Fruit fly (Drosophila melanogaster) whole organism, prepupa: ENCODE data around the gene CG42246.

ENCODE experiments used
- CG10631 ChIP-seq: fragments of 200-800 bp; sonication (Bioruptor generic); optimal IDR thresholded peaks from 2 replicates; lab custom pipeline; 2016; ENCODE audit warnings: missing biosample characterization, missing genetic modification characterization
- CG11762 ChIP-seq: fragments of 200-800 bp; sonication (Bioruptor generic); optimal IDR thresholded peaks from 3 replicates; lab custom pipeline; 2016; ENCODE audit warnings: missing biosample characterization, missing genetic modification characterization; ENCODE audit not compliant: insufficient read depth
- CG11902 ChIP-seq: fragments of 200-800 bp; sonication (Bioruptor generic); optimal IDR thresholded peaks from 3 replicates; lab custom pipeline; 2016; ENCODE audit warnings: missing biosample characterization, missing genetic modification characterization
- CG15336 ChIP-seq: fragments of 200-800 bp; sonication (Bioruptor generic); IDR thresholded peaks from 2 replicates; pipeline ENCODE4 v1.3.6; 2022; ENCODE audit warnings: missing biosample characterization, missing genetic modification characterization
- CG1621 ChIP-seq: fragments of 200-800 bp; sonication (Bioruptor generic); optimal IDR thresholded peaks from 3 replicates; lab custom pipeline; 2018; ENCODE audit warnings: missing biosample characterization, mild to moderate bottlenecking, missing genetic modification characterization
- CG4318 ChIP-seq: fragments of 200-800 bp; sonication (Bioruptor generic); optimal IDR thresholded peaks from 3 replicates; lab custom pipeline; 2017; ENCODE audit warnings: missing biosample characterization, mild to moderate bottlenecking, missing genetic modification characterization
- CG6163 ChIP-seq: fragments of 200-800 bp; sonication (Bioruptor generic); IDR thresholded peaks from 3 replicates; pipeline ENCODE4 v1.3.6; 2022; ENCODE audit warnings: missing biosample characterization, missing genetic modification characterization
- CG6276 ChIP-seq: fragments of 200-800 bp; sonication (Bioruptor generic); optimal IDR thresholded peaks from 2 replicates; lab custom pipeline; 2017; ENCODE audit warnings: missing biosample characterization, mild to moderate bottlenecking, missing genetic modification characterization
- CG6792 ChIP-seq: fragments of 200-800 bp; sonication (Bioruptor generic); optimal IDR thresholded peaks from 3 replicates; lab custom pipeline; 2016; ENCODE audit warnings: missing biosample characterization, missing genetic modification characterization
- CG6854 ChIP-seq: fragments of 200-800 bp; sonication (Bioruptor generic); optimal IDR thresholded peaks from 2 replicates; lab custom pipeline; 2017; ENCODE audit warnings: missing biosample characterization, mild to moderate bottlenecking, missing genetic modification characterization
- CG7368 ChIP-seq: fragments of 200-800 bp; sonication (Bioruptor generic); optimal IDR thresholded peaks from 3 replicates; lab custom pipeline; 2016; ENCODE audit warnings: missing biosample characterization, missing genetic modification characterization
- CG8319 ChIP-seq: fragments of 200-800 bp; sonication (Bioruptor generic); optimal IDR thresholded peaks from 3 replicates; lab custom pipeline; 2016; ENCODE audit warnings: missing biosample characterization, missing genetic modification characterization
- CG8632 ChIP-seq: fragments of 200-800 bp; sonication (Bioruptor generic); optimal IDR thresholded peaks from 3 replicates; lab custom pipeline; 2016; ENCODE audit warnings: missing biosample characterization, missing genetic modification characterization
- Eip75B ChIP-seq: fragments of 200-800 bp; sonication (Bioruptor generic); optimal IDR thresholded peaks from 3 replicates; lab custom pipeline; 2016; ENCODE audit warnings: missing biosample characterization, missing genetic modification characterization
- Eip78C ChIP-seq: fragments of 200-800 bp; sonication (Bioruptor generic); peaks from one replicate; lab custom pipeline; 2016; ENCODE audit warnings: missing biosample characterization, missing genetic modification characterization
- Eip93F ChIP-seq: fragments of 200-800 bp; sonication (Bioruptor generic); optimal IDR thresholded peaks from 2 replicates; lab custom pipeline; 2016; ENCODE audit warnings: missing biosample characterization, mild to moderate bottlenecking, missing genetic modification characterization
- Ets96B ChIP-seq: fragments of 200-800 bp; optimal IDR thresholded peaks from 2 replicates; lab custom pipeline; 2019; ENCODE audit warnings: missing biosample characterization, mild to moderate bottlenecking, missing genetic modification characterization, moderate library complexity
- Hr38 ChIP-seq: sonication (Bioruptor generic); optimal IDR thresholded peaks from 2 replicates; lab custom pipeline; 2016; ENCODE audit warnings: missing biosample characterization, missing genetic modification characterization
- Hr39 ChIP-seq: fragments of 200-800 bp; sonication (Bioruptor generic); optimal IDR thresholded peaks from 2 replicates; lab custom pipeline; 2016; ENCODE audit warnings: missing biosample characterization, missing genetic modification characterization
- Lpt ChIP-seq: fragments of 200-800 bp; sonication (Bioruptor generic); optimal IDR thresholded peaks from 3 replicates; lab custom pipeline; 2016; ENCODE audit warnings: missing biosample characterization, missing genetic modification characterization
- OdsH ChIP-seq: fragments of 200-800 bp; sonication (Bioruptor generic); optimal IDR thresholded peaks from 3 replicates; lab custom pipeline; 2016; ENCODE audit warnings: missing biosample characterization, missing genetic modification characterization
- Sox102F ChIP-seq: fragments of 200-800 bp; sonication (Bioruptor generic); optimal IDR thresholded peaks from 2 replicates; lab custom pipeline; 2016; ENCODE audit warnings: missing biosample characterization, mild to moderate bottlenecking, missing genetic modification characterization
- Sox15 ChIP-seq: fragments of 200-800 bp; sonication (Bioruptor generic); optimal IDR thresholded peaks from 3 replicates; lab custom pipeline; 2016; ENCODE audit warnings: missing biosample characterization, missing genetic modification characterization
- acj6 ChIP-seq: fragments of 200-800 bp; sonication (Bioruptor generic); optimal IDR thresholded peaks from 3 replicates; lab custom pipeline; 2016; ENCODE audit warnings: missing biosample characterization, missing genetic modification characterization
- dac ChIP-seq: fragments of 200-800 bp; sonication (Bioruptor generic); optimal IDR thresholded peaks from 2 replicates; lab custom pipeline; 2017; ENCODE audit warnings: missing biosample characterization, mild to moderate bottlenecking, missing genetic modification characterization
- dsx ChIP-seq: fragments of 200-800 bp; optimal IDR thresholded peaks from 3 replicates; lab custom pipeline; 2019; ENCODE audit warnings: missing biosample characterization, mild to moderate bottlenecking, missing genetic modification characterization, moderate library complexity; ENCODE audit not compliant: poor library complexity, severe bottlenecking
- eg ChIP-seq: fragments of 200-800 bp; sonication (Bioruptor generic); IDR thresholded peaks from 3 replicates; pipeline ENCODE4 v1.3.6; 2022; ENCODE audit warnings: missing biosample characterization, missing genetic modification characterization
- fd59A ChIP-seq: fragments of 200-800 bp; sonication (Bioruptor generic); optimal IDR thresholded peaks from 2 replicates; lab custom pipeline; 2017; ENCODE audit warnings: missing biosample characterization, mild to moderate bottlenecking, missing genetic modification characterization, missing genetic modification reagents
- fd85E ChIP-seq: fragments of 200-800 bp; sonication (Bioruptor generic); optimal IDR thresholded peaks from 3 replicates; lab custom pipeline; 2016; ENCODE audit warnings: missing biosample characterization, missing genetic modification characterization
- fkh ChIP-seq: fragments of 200-800 bp; sonication (Bioruptor generic); optimal IDR thresholded peaks from 3 replicates; lab custom pipeline; 2017; ENCODE audit warnings: missing biosample characterization, mild to moderate bottlenecking, missing genetic modification characterization, moderate library complexity
- lz ChIP-seq: fragments of 200-800 bp; sonication (Bioruptor generic); optimal IDR thresholded peaks from 3 replicates; lab custom pipeline; 2016; ENCODE audit warnings: missing biosample characterization, missing genetic modification characterization
- net ChIP-seq: fragments of 200-800 bp; sonication (Bioruptor generic); optimal IDR thresholded peaks from 3 replicates; lab custom pipeline; 2016; ENCODE audit warnings: missing biosample characterization, missing genetic modification characterization
- salr ChIP-seq, 2 experiments: fragments of 200-800 bp; sonication (Bioruptor generic); optimal IDR thresholded peaks; 3 replicates each; lab custom pipeline; 2016 to 2018; ENCODE audit warnings: missing biosample characterization in 2 of 2, missing genetic modification characterization in 2 of 2, mild to moderate bottlenecking in 1 of 2
- svp ChIP-seq: fragments of 200-800 bp; sonication (Bioruptor generic); peaks from one replicate; lab custom pipeline; 2016; ENCODE audit warnings: missing biosample characterization, missing genetic modification characterization
- vri ChIP-seq: fragments of 200-800 bp; sonication (Bioruptor generic); optimal IDR thresholded peaks from 3 replicates; lab custom pipeline; 2016; ENCODE audit warnings: missing biosample characterization, mild to moderate bottlenecking, missing genetic modification characterization

Gene CG42246

dm6 chrX:7416953-7417352 is 5.2 kb upstream of the CG42246 start, which contains the start of gene CG34337:
TSS of gene CG34337 (plus strand) at chrX:7417253.
- TF ChIP-seq net: no peak
- no peak for TF ChIP-seq Hr39 (GFP tag; lab: Kevin White, UChicago)
- TF ChIP-seq eg (GFP tag; lab: Robert Waterston, UW): no peak
- TF ChIP-seq acj6: no peak
- TF ChIP-seq Eip93F (GFP tag; lab: Kevin White, UChicago): no peak
- no peak for TF ChIP-seq Eip78C (GFP tag; lab: Kevin White, UChicago)

- TF ChIP-seq CG6276 (GFP tag; lab: Kevin White, UChicago): no peak
- no peak for TF ChIP-seq CG6854 (GFP tag; lab: Kevin White, UChicago)
- no peak for TF ChIP-seq CG11762
- no peak for TF ChIP-seq CG11902 (GFP tag; lab: Kevin White, UChicago)
- no peak for TF ChIP-seq CG8319 (GFP tag; lab: Kevin White, UChicago)
- no peak for TF ChIP-seq Sox15 (GFP tag; lab: Kevin White, UChicago)
- TF ChIP-seq CG15336 (GFP tag; lab: Robert Waterston, UW): no peak
- TF ChIP-seq CG8632 (GFP tag; lab: Kevin White, UChicago): no peak
- TF ChIP-seq CG10631 (GFP tag; lab: Kevin White, UChicago): no peak
- TF ChIP-seq fd59A (GFP tag; lab: Kevin White, UChicago): no peak
- TF ChIP-seq Sox102F (GFP tag; lab: Kevin White, UChicago): no peak
- no peak for TF ChIP-seq CG4318 (GFP tag; lab: Kevin White, UChicago)
- no peak for TF ChIP-seq salr (GFP tag; optimal IDR thresholded peaks at IDR 0.05; lab: Kevin White, UChicago)
- no peak for TF ChIP-seq CG7368 (GFP tag; lab: Kevin White, UChicago)
Observed at dm6 chrX:7415027-7415426, 3.3 kb upstream of the CG42246 start.

dm6 chrX:7413569-7413968 is 1.9 kb upstream of the CG42246 start, which contains the start of gene CG42705:
TSS of gene CG42705 (plus strand) at chrX:7413869.
- TF ChIP-seq CG6792 (GFP tag; lab: Kevin White, UChicago) (no peak), fkh (GFP tag; lab: Kevin White, UChicago) (no peak), Eip93F (GFP tag; lab: Kevin White, UChicago) (no peak), Hr38 (no peak), vri (GFP tag; lab: Kevin White, UChicago) (no peak), fd59A (GFP tag; lab: Kevin White, UChicago) (no peak), CG4318 (GFP tag; lab: Kevin White, UChicago) (no peak), Hr39 (GFP tag; lab: Kevin White, UChicago) (no peak), CG10631 (GFP tag; lab: Kevin White, UChicago) (no peak), CG6163 (no peak), Sox15 (GFP tag; lab: Kevin White, UChicago) (no peak), CG15336 (GFP tag; lab: Robert Waterston, UW) (no peak), lz (GFP tag; lab: Kevin White, UChicago) (no peak), OdsH (GFP tag; lab: Kevin White, UChicago) (no peak)

- TF ChIP-seq dsx (GFP tag; lab: Kevin White, UChicago) (no peak), CG8632 (GFP tag; lab: Kevin White, UChicago) (no peak), CG6163 (no peak), Ets96B (no peak), svp (no peak), CG10631 (GFP tag; lab: Kevin White, UChicago) (no peak), dac (GFP tag; lab: Kevin White, UChicago) (no peak), CG1621 (tag; lab: Kevin White, UChicago) (no peak), Eip75B (no peak), Sox102F (GFP tag; lab: Kevin White, UChicago) (no peak), Hr39 (GFP tag; lab: Kevin White, UChicago) (no peak), fd85E (no peak), Lpt (GFP tag; lab: Kevin White, UChicago) (no peak)
- TF ChIP-seq, all 60 proteins: peak for 0
Observed at dm6 chrX:7412368-7412767, 662 bp upstream of the CG42246 start, which contains the start of gene CG42704. TSS of gene CG42704 (plus strand) at chrX:7412668.
